Worm (Caenorhabditis elegans) whole organism, L3 larva: Measurements from ENCODE around the gene dpy-19.

Experiments used
- ama-1 ChIP-seq: fragments of 150-350 bp; optimal IDR thresholded peaks from 2 replicates; lab custom pipeline; 2018
- ceh-16 ChIP-seq: sonication (generic microtip); optimal IDR thresholded peaks from 2 replicates; lab custom pipeline; 2017; ENCODE audit warnings: missing biosample characterization, missing genetic modification characterization
- elt-2 ChIP-seq: sonication (generic microtip); optimal IDR thresholded peaks from 2 replicates; lab custom pipeline; 2016; ENCODE audit warnings: missing genetic modification reagents, mild to moderate bottlenecking, missing genetic modification characterization, missing compliant biosample characterization
- fkh-10 ChIP-seq: sonication (generic microtip); optimal IDR thresholded peaks from 2 replicates; lab custom pipeline; 2017; ENCODE audit warnings: missing biosample characterization, missing genetic modification reagents, missing genetic modification characterization
- nhr-12 ChIP-seq: fragments of 150-350 bp; optimal IDR thresholded peaks from 2 replicates; lab custom pipeline; 2014; ENCODE audit warnings: missing biosample characterization, missing genetic modification characterization
- nhr-237 ChIP-seq: fragments of 150-350 bp; optimal IDR thresholded peaks from 2 replicates; lab custom pipeline; 2014; ENCODE audit warnings: missing biosample characterization, missing genetic modification characterization
- nhr-77 ChIP-seq: fragments of 150-350 bp; optimal IDR thresholded peaks from 2 replicates; lab custom pipeline; 2014; ENCODE audit warnings: missing biosample characterization, missing genetic modification characterization
- snpc-4 ChIP-seq: fragments of 150-350 bp; optimal IDR thresholded peaks from 2 replicates; lab custom pipeline; 2014; ENCODE audit warnings: missing biosample characterization, missing genetic modification characterization

ce11 chrIII:8652922-8653321 is 14.4 kb downstream of the dpy-19 start:
- TF ChIP-seq fkh-10 (GFP tag; lab: Kevin White, UChicago) = no peak
- TF ChIP-seq snpc-4 (tag; lab: Kevin White, UChicago) = no peak
- TF ChIP-seq elt-2 (tag; lab: Kevin White, UChicago) = no peak
- no peak for TF ChIP-seq nhr-237 (tag; lab: Kevin White, UChicago)
- TF ChIP-seq nhr-77 = no peak
- TF ChIP-seq ama-1 (lab: Kevin White, UChicago) = peak; percentile 95
- no peak for TF ChIP-seq ceh-16 (tag; lab: Kevin White, UChicago)
- no peak for TF ChIP-seq nhr-12
